Worm (Caenorhabditis elegans) whole organism, mixed stage, embryonic: ENCODE data around the gene sul-1.

Source experiments
- M03D4.4 ChIP-seq: sonication (generic microtip); optimal IDR thresholded peaks from 2 replicates; lab custom pipeline; 2017; ENCODE audit warnings: mild to moderate bottlenecking, missing genetic modification characterization, missing compliant biosample characterization
- blmp-1 ChIP-seq: fragments of 150-350 bp; optimal IDR thresholded peaks from 2 replicates; lab custom pipeline; 2014; ENCODE audit warnings: missing biosample characterization, missing genetic modification characterization
- ceh-39 ChIP-seq: fragments of 150-350 bp; optimal IDR thresholded peaks from 2 replicates; lab custom pipeline; 2014; ENCODE audit warnings: missing biosample characterization, missing genetic modification characterization
- ceh-43 ChIP-seq: fragments of 200-800 bp; sonication (Bioruptor generic); optimal IDR thresholded peaks from 2 replicates; lab custom pipeline; 2018; ENCODE audit warnings: mild to moderate bottlenecking, missing genetic modification characterization, moderate library complexity, missing compliant biosample characterization
- ces-1 ChIP-seq: fragments of 150-350 bp; optimal IDR thresholded peaks from 2 replicates; lab custom pipeline; 2014; ENCODE audit warnings: missing biosample characterization, missing genetic modification reagents, missing genetic modification characterization
- cnd-1 ChIP-seq: fragments of 200-800 bp; sonication (Bioruptor generic); optimal IDR thresholded peaks from 2 replicates; lab custom pipeline; 2018; ENCODE audit warnings: mild to moderate bottlenecking, missing genetic modification characterization, missing compliant biosample characterization
- drap-1 ChIP-seq: fragments of 200-800 bp; sonication (Bioruptor generic); optimal IDR thresholded peaks from 3 replicates; lab custom pipeline; 2018; ENCODE audit warnings: mild to moderate bottlenecking, missing genetic modification characterization, missing compliant biosample characterization
- elt-1 ChIP-seq: sonication (generic microtip); optimal IDR thresholded peaks from 2 replicates; lab custom pipeline; 2017; ENCODE audit warnings: missing genetic modification characterization, mild to moderate bottlenecking, missing compliant biosample characterization, antibody characterized with exemption, moderate library complexity, borderline replicate concordance; ENCODE audit not compliant: insufficient read depth
- flh-1 ChIP-seq: fragments of 200-800 bp; sonication (Bioruptor generic); optimal IDR thresholded peaks from 2 replicates; lab custom pipeline; 2018; ENCODE audit warnings: mild to moderate bottlenecking, missing genetic modification characterization, moderate library complexity, missing compliant biosample characterization
- ham-2 ChIP-seq: fragments of 200-800 bp; sonication (Bioruptor generic); optimal IDR thresholded peaks from 2 replicates; lab custom pipeline; 2018; ENCODE audit warnings: mild to moderate bottlenecking, missing genetic modification characterization, missing compliant biosample characterization
- hlh-1 ChIP-seq: fragments of 150-350 bp; optimal IDR thresholded peaks from 2 replicates; lab custom pipeline; 2014; ENCODE audit warnings: missing biosample characterization, missing genetic modification reagents, missing genetic modification characterization
- lin-32 ChIP-seq: fragments of 200-800 bp; sonication (Bioruptor generic); optimal IDR thresholded peaks from 2 replicates; lab custom pipeline; 2018; ENCODE audit warnings: mild to moderate bottlenecking, missing genetic modification characterization, missing compliant biosample characterization
- lsy-2 ChIP-seq: fragments of 150-350 bp; optimal IDR thresholded peaks from 2 replicates; lab custom pipeline; 2014; ENCODE audit warnings: missing biosample characterization, missing genetic modification characterization
- mab-5 ChIP-seq: fragments of 150-350 bp; optimal IDR thresholded peaks from 2 replicates; lab custom pipeline; 2014; ENCODE audit warnings: missing biosample characterization, missing genetic modification characterization
- mep-1 ChIP-seq: fragments of 150-350 bp; optimal IDR thresholded peaks from 2 replicates; lab custom pipeline; 2017; ENCODE audit warnings: missing biosample characterization, missing genetic modification reagents, missing genetic modification characterization, inconsistent platforms
- mls-2 ChIP-seq: sonication (generic microtip); optimal IDR thresholded peaks from 2 replicates; lab custom pipeline; 2016; ENCODE audit warnings: mild to moderate bottlenecking, missing genetic modification characterization, moderate library complexity, missing compliant biosample characterization
- nhr-12 ChIP-seq: fragments of 150-350 bp; optimal IDR thresholded peaks from 2 replicates; lab custom pipeline; 2014; ENCODE audit warnings: missing biosample characterization, missing genetic modification characterization
- nhr-28 ChIP-seq: fragments of 150-350 bp; optimal IDR thresholded peaks from 2 replicates; lab custom pipeline; 2014; ENCODE audit warnings: missing biosample characterization, missing genetic modification characterization
- nhr-76 ChIP-seq: sonication (generic microtip); optimal IDR thresholded peaks from 2 replicates; lab custom pipeline; 2017; ENCODE audit warnings: missing biosample characterization, missing genetic modification characterization
- pha-4 ChIP-seq: fragments of 150-350 bp; optimal IDR thresholded peaks from 2 replicates; lab custom pipeline; 2018; ENCODE audit warnings: missing biosample characterization, missing genetic modification reagents, missing genetic modification characterization
- sptf-1 ChIP-seq: sonication (generic microtip); optimal IDR thresholded peaks from 2 replicates; lab custom pipeline; 2017; ENCODE audit warnings: mild to moderate bottlenecking, missing genetic modification characterization, moderate library complexity, missing compliant biosample characterization
- unc-120 ChIP-seq: sonication (generic microtip); optimal IDR thresholded peaks from 2 replicates; lab custom pipeline; 2017; ENCODE audit warnings: missing genetic modification characterization, missing compliant biosample characterization; ENCODE audit not compliant: poor library complexity, severe bottlenecking
- zip-8 ChIP-seq: fragments of 150-350 bp; optimal IDR thresholded peaks from 2 replicates; lab custom pipeline; 2014; ENCODE audit warnings: missing biosample characterization, missing genetic modification characterization
- ztf-11 ChIP-seq: fragments of 150-350 bp; optimal IDR thresholded peaks from 2 replicates; lab custom pipeline; 2014; ENCODE audit warnings: missing biosample characterization, missing genetic modification characterization

sul-1 gene

DNA sequence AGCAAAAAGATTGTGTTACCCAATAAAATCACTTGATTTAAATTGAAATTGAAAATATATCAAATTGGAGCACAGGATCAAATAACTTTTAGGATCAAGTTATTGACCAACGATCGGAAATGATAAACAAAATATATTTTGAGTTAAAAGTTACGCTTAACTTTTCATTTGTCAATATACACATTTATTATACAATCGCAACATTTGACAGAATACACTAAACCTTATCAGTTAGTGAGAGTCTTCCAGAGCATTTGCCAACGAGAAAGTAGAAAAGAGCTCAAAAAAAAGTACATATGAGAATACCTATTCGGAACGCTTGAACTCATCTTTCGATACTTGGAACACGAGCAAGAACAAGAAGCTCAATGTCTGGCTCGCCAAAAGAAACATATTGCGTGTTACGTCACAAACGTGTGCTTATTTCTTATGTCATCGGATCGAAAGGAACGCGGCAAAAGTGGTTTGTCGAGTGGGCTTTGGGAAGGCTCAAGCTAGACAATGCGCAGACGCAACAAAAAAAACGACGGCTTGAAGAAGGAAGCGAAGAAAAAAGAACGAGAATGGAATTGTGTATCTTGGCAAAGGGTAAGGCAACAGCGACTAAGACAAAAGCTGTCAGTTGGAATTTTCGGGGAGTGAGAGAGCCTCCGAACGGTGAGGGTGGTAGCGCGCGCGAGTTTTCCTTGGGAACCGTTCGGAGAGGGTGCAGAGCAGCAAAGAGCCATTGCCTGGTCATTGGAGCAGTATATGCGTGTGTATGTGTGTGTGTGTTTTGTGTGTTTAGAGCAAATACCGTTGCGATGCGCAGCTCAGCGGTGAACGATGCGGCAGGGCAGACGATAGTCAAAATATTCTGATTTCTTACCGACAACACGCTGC lies 44.1 kb downstream of the sul-1 start:
- TF ChIP-seq drap-1 (GFP tag; lab: Kevin White, UChicago) (no peak), nhr-12 (tag; lab: Kevin White, UChicago) (no peak), cnd-1 (tag; lab: Kevin White, UChicago) (peak; percentile 43), mep-1 (tag; lab: Kevin White, UChicago) (no peak), pha-4 (tag; lab: Kevin White, UChicago) (peak; percentile 88), nhr-76 (tag; lab: Kevin White, UChicago) (no peak), lsy-2 (tag; lab: Kevin White, UChicago) (no peak), flh-1 (GFP tag; lab: Kevin White, UChicago) (no peak), zip-8 (peak; percentile 85), M03D4.4 (no peak), hlh-1 (tag; lab: Kevin White, UChicago) (no peak), ceh-43 (no peak), ham-2 (GFP tag; lab: Kevin White, UChicago) (no peak), ztf-11 (tag; lab: Kevin White, UChicago) (no peak)

ce11 chrX:3223135-3223534 lies 47.6 kb downstream of the sul-1 start:
- TF ChIP-seq nhr-28 (tag; lab: Kevin White, UChicago): no peak
- TF ChIP-seq zip-8: no peak
- TF ChIP-seq nhr-12 (tag; lab: Kevin White, UChicago): no peak
- TF ChIP-seq drap-1 (GFP tag; lab: Kevin White, UChicago): no peak
- TF ChIP-seq M03D4.4: no peak
- no peak for TF ChIP-seq lsy-2 (tag; lab: Kevin White, UChicago)
- TF ChIP-seq ztf-11 (tag; lab: Kevin White, UChicago): no peak
- TF ChIP-seq elt-1 (tag; lab: Kevin White, UChicago): peak; percentile 10
- no peak for TF ChIP-seq flh-1 (GFP tag; lab: Kevin White, UChicago)
- TF ChIP-seq sptf-1 (tag; lab: Kevin White, UChicago): peak; percentile 40
- no peak for TF ChIP-seq blmp-1 (tag; lab: Kevin White, UChicago)
- peak; percentile 57 for TF ChIP-seq mls-2 (tag; lab: Kevin White, UChicago)
- TF ChIP-seq ham-2 (GFP tag; lab: Kevin White, UChicago): no peak
- TF ChIP-seq ceh-43: no peak

- no peak for TF ChIP-seq mep-1 (tag; lab: Kevin White, UChicago)
- TF ChIP-seq mls-2 (tag; lab: Kevin White, UChicago): no peak
- TF ChIP-seq ces-1: no peak
- no peak for TF ChIP-seq nhr-28 (tag; lab: Kevin White, UChicago)
- TF ChIP-seq nhr-12 (tag; lab: Kevin White, UChicago): no peak
- TF ChIP-seq M03D4.4: no peak
- TF ChIP-seq mab-5 (tag; lab: Kevin White, UChicago): no peak
- no peak for TF ChIP-seq ztf-11 (tag; lab: Kevin White, UChicago)
- no peak for TF ChIP-seq hlh-1 (tag; lab: Kevin White, UChicago)
- no peak for TF ChIP-seq flh-1 (GFP tag; lab: Kevin White, UChicago)
- TF ChIP-seq ceh-39 (tag; lab: Kevin White, UChicago): no peak
- no peak for TF ChIP-seq ceh-43
- TF ChIP-seq pha-4 (tag; lab: Kevin White, UChicago): no peak
- TF ChIP-seq lin-32 (GFP tag; lab: Kevin White, UChicago): no peak
- no peak for TF ChIP-seq drap-1 (GFP tag; lab: Kevin White, UChicago)
These were observed 50.4 kb downstream of the sul-1 start, which contains the start of gene rgl-1 for ce11 chrX:3220267-3220666. Gene rgl-1, minus strand, starts transcription at chrX:3220367.

DNA sequence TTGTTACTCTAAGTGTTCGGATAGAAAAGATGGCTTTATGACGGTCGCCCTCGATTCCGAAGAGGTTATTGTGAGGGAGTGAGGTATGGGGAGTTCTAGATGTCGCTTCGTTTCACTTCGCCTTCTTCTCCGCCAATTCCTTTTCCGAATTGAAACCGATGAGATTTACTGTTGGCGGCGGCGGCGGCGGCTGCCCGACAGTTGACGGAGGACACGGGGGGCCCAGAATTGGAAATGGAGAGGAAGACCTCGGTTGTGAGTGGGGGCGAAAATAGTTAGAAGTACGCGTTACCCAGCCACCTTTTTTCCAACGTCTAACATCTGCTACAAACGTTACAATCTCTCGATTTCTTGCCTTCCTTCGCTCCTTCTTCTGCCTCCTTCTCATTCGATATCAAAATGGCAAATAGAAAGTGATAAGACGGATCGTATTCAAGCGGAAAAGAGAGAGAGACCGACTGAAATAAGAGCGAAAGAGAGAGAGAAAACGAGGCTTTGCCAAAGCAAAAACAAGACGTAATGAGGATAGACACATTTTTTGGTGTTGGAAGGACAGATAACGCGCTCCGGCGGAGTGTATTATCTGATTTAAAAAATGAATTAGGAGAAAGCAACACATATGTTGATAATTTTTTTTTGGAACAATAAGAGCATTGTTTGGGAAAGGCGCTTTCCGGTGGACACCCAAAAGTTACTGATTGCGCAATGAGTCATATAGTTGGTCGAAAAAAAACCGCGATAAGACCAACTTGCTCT lies 52.5 kb downstream of the sul-1 start:
- TF ChIP-seq unc-120: no peak
- TF ChIP-seq zip-8: peak; percentile 61
